Worm (Caenorhabditis elegans) whole organism, L2 larva: Measurements from ENCODE around the gene nlp-26.

Experiments
- fos-1 ChIP-seq: fragments of 150-350 bp; optimal IDR thresholded peaks from 2 replicates; lab custom pipeline; 2014; ENCODE audit warnings: missing biosample characterization, missing genetic modification characterization
- mab-5 ChIP-seq: fragments of 150-350 bp; optimal IDR thresholded peaks from 2 replicates; lab custom pipeline; 2014; ENCODE audit warnings: missing biosample characterization, missing genetic modification characterization
- nhr-6 ChIP-seq: fragments of 150-350 bp; optimal IDR thresholded peaks from 2 replicates; lab custom pipeline; 2014; ENCODE audit warnings: missing biosample characterization, missing genetic modification characterization

- TF ChIP-seq mab-5: no peak
- no peak for TF ChIP-seq nhr-6 (tag; lab: Kevin White, UChicago)
- no peak for TF ChIP-seq fos-1 (tag; lab: Kevin White, UChicago)
Measured at ce11 chrV:19643903-19644302, 30.6 kb downstream of the nlp-26 start, which contains the start of the genes Y43F8C.7 and mrps-28.
